Worm (Caenorhabditis elegans) whole organism, L1 larva: Measurements from ENCODE around the gene C50E3.11.

ENCODE experiments used
- aha-1 ChIP-seq: fragments of 150-350 bp; optimal IDR thresholded peaks from 2 replicates; lab custom pipeline; 2014; ENCODE audit warnings: missing biosample characterization, missing genetic modification characterization
- ama-1 ChIP-seq: fragments of 150-350 bp; optimal IDR thresholded peaks from 2 replicates; lab custom pipeline; 2014
- ceh-82 ChIP-seq, 3 experiments: fragments of 150-350 bp in 1 of 3; sonication (generic microtip) in 2 of 3; optimal IDR thresholded peaks; 2 replicates each; lab custom pipeline; 2014 to 2017; ENCODE audit warnings: missing biosample characterization in 3 of 3, missing genetic modification characterization in 3 of 3
- elt-3 ChIP-seq, 6 experiments: fragments of 150-350 bp in 1 of 6; sonication (generic microtip); optimal IDR thresholded peaks; 2 replicates each; lab custom pipeline; 2017 to 2018; ENCODE audit warnings: missing biosample characterization in 6 of 6, missing genetic modification characterization in 6 of 6, inconsistent platforms in 1 of 6
- lin-13 ChIP-seq: fragments of 150-350 bp; optimal IDR thresholded peaks from 2 replicates; lab custom pipeline; 2014; ENCODE audit warnings: missing biosample characterization, missing genetic modification reagents, missing genetic modification characterization
- lir-3 ChIP-seq: sonication (generic microtip); optimal IDR thresholded peaks from 2 replicates; lab custom pipeline; 2016; ENCODE audit warnings: mild to moderate bottlenecking, missing genetic modification characterization, moderate library complexity, missing compliant biosample characterization; ENCODE audit not compliant: poor library complexity
- mdl-1 ChIP-seq, 2 experiments: fragments of 150-350 bp; optimal IDR thresholded peaks; 2 replicates each; lab custom pipeline; 2014 to 2017; ENCODE audit warnings: missing biosample characterization in 2 of 2, missing genetic modification characterization in 2 of 2, inconsistent platforms in 1 of 2
- nhr-19 ChIP-seq: fragments of 200-800 bp; sonication (Bioruptor generic); conservative IDR thresholded peaks from 2 replicates; pipeline ENCODE4 v1.3.6; 2022; ENCODE audit warnings: missing genetic modification characterization, missing compliant biosample characterization
- snpc-4 ChIP-seq: fragments of 150-350 bp; optimal IDR thresholded peaks from 2 replicates; lab custom pipeline; 2014; ENCODE audit warnings: missing biosample characterization, missing genetic modification characterization
- sptf-1 ChIP-seq: fragments of 150-350 bp; optimal IDR thresholded peaks from 2 replicates; lab custom pipeline; 2014; ENCODE audit warnings: missing biosample characterization, missing genetic modification characterization
- zag-1 ChIP-seq: fragments of 150-350 bp; optimal IDR thresholded peaks from 2 replicates; lab custom pipeline; 2014; ENCODE audit warnings: missing biosample characterization, missing genetic modification characterization
- ztf-4 ChIP-seq: fragments of 150-350 bp; optimal IDR thresholded peaks from 2 replicates; lab custom pipeline; 2014; ENCODE audit warnings: missing biosample characterization, missing genetic modification characterization

ce11 chrV:7553873-7554362 lies 49.4 kb downstream of the C50E3.11 start, which contains the start of gene ttr-10:
- TF ChIP-seq aha-1 (tag; lab: Kevin White, UChicago) (no peak), zag-1 (tag; lab: Kevin White, UChicago) (no peak), ceh-82 (tag; optimal IDR thresholded peaks at IDR 0.05; lab: Kevin White, UChicago) (no peak), elt-3 (tag; optimal IDR thresholded peaks at IDR 0.05; lab: Kevin White, UChicago) (no peak), lir-3 (tag; lab: Kevin White, UChicago) (no peak), sptf-1 (no peak), ztf-4 (no peak), snpc-4 (tag; lab: Kevin White, UChicago) (no peak), mdl-1 (tag; optimal IDR thresholded peaks at IDR 0.05; lab: Kevin White, UChicago) (no peak), nhr-19 (GFP tag; lab: Robert Waterston, UW) (no peak), ama-1 (lab: Kevin White, UChicago) (no peak), lin-13 (GFP tag; lab: Kevin White, UChicago) (no peak)
